Worm (Caenorhabditis elegans) whole organism, L1 larva: Measurements from ENCODE around the gene psf-1.

ENCODE experiments used
- ceh-82 ChIP-seq, 3 experiments: fragments of 150-350 bp in 1 of 3; sonication (generic microtip) in 2 of 3; optimal IDR thresholded peaks; 2 replicates each; lab custom pipeline; 2014 to 2017; ENCODE audit warnings: missing biosample characterization in 3 of 3, missing genetic modification characterization in 3 of 3
- lsy-2 ChIP-seq, 2 experiments: fragments of 150-350 bp; optimal IDR thresholded peaks; 2 replicates each; lab custom pipeline; 2014; ENCODE audit warnings: missing biosample characterization in 2 of 2, missing genetic modification characterization in 2 of 2
- mep-1 ChIP-seq: fragments of 150-350 bp; optimal IDR thresholded peaks from 2 replicates; lab custom pipeline; 2014; ENCODE audit warnings: missing biosample characterization, missing genetic modification characterization
- nhr-237 ChIP-seq: fragments of 150-350 bp; optimal IDR thresholded peaks from 2 replicates; lab custom pipeline; 2014; ENCODE audit warnings: missing biosample characterization, missing genetic modification characterization
- skn-1 ChIP-seq: fragments of 150-350 bp; optimal IDR thresholded peaks from 2 replicates; lab custom pipeline; 2014; ENCODE audit warnings: missing biosample characterization, missing genetic modification characterization
- ztf-4 ChIP-seq: fragments of 150-350 bp; optimal IDR thresholded peaks from 2 replicates; lab custom pipeline; 2014; ENCODE audit warnings: missing biosample characterization, missing genetic modification characterization

DNA sequence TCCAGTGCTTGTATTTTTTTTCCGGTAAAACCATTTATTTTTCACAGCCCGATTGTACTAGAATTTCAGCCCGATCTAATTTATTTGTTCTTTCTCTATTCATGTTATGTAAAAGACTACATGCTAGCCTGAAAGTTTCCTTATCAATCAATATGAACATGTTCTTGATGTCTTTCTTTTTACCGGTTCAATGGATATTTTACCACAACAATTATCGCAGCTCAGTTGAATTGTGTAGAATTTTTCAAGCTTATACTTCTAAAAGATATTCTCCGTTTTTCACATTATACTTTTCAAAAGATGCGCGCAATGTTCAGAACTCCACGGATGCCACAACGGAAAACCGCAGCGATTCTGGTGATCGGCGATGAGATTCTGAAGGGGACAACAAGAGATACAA lies 24.6 kb upstream of the psf-1 start, which contains the start of gene flad-1:
- no peak for TF ChIP-seq lsy-2 (tag; optimal IDR thresholded peaks at IDR 0.05; lab: Kevin White, UChicago)
- TF ChIP-seq ceh-82 (tag; optimal IDR thresholded peaks at IDR 0.05; lab: Kevin White, UChicago): no peak
- TF ChIP-seq nhr-237: no peak
- TF ChIP-seq ztf-4 (tag; lab: Kevin White, UChicago): no peak
- no peak for TF ChIP-seq mep-1 (tag; lab: Kevin White, UChicago)
- TF ChIP-seq skn-1 (tag; lab: Kevin White, UChicago): no peak
